Fruit fly (Drosophila melanogaster) whole organism, adult: Measurements from ENCODE around the gene Ada3.

Source experiments
- CG11617 ChIP-seq: fragments of 200-800 bp; sonication (Bioruptor generic); optimal IDR thresholded peaks from 2 replicates; lab custom pipeline; 2017; ENCODE audit warnings: mild to moderate bottlenecking, missing biosample characterization, missing genetic modification reagents, missing genetic modification characterization
- CG12768 ChIP-seq: fragments of 200-800 bp; sonication (Bioruptor generic); optimal IDR thresholded peaks from 2 replicates; lab custom pipeline; 2017; ENCODE audit warnings: missing biosample characterization, missing genetic modification characterization, mild to moderate bottlenecking, moderate library complexity, missing genetic modification reagents
- CG14711 ChIP-seq: fragments of 200-800 bp; sonication (Bioruptor generic); optimal IDR thresholded peaks from 2 replicates; lab custom pipeline; 2018; ENCODE audit warnings: missing biosample characterization, mild to moderate bottlenecking, missing genetic modification characterization, moderate library complexity
- CG1620 ChIP-seq: fragments of 200-800 bp; sonication (Bioruptor generic); optimal IDR thresholded peaks from 2 replicates; lab custom pipeline; 2016; ENCODE audit warnings: missing biosample characterization, missing genetic modification characterization
- CG33017 ChIP-seq: fragments of 200-800 bp; sonication (Bioruptor generic); optimal IDR thresholded peaks from 2 replicates; lab custom pipeline; 2018; ENCODE audit warnings: missing biosample characterization, mild to moderate bottlenecking, missing genetic modification characterization, moderate library complexity
- CG5204 ChIP-seq: fragments of 200-800 bp; sonication (Bioruptor generic); optimal IDR thresholded peaks from 2 replicates; lab custom pipeline; 2016; ENCODE audit warnings: missing biosample characterization, missing genetic modification characterization
- CG7045 ChIP-seq: fragments of 200-800 bp; sonication (Bioruptor generic); optimal IDR thresholded peaks from 2 replicates; lab custom pipeline; 2017; ENCODE audit warnings: missing biosample characterization, mild to moderate bottlenecking, missing genetic modification characterization
- CG7101 ChIP-seq: fragments of 200-800 bp; sonication (Bioruptor generic); optimal IDR thresholded peaks from 2 replicates; lab custom pipeline; 2018; ENCODE audit warnings: missing biosample characterization, mild to moderate bottlenecking, missing genetic modification characterization, moderate library complexity
- Clk ChIP-seq: fragments of 200-800 bp; sonication (Bioruptor generic); optimal IDR thresholded peaks from 2 replicates; lab custom pipeline; 2017; ENCODE audit warnings: missing biosample characterization, missing genetic modification characterization
- Crg-1 ChIP-seq: fragments of 200-800 bp; sonication (Bioruptor generic); optimal IDR thresholded peaks from 2 replicates; lab custom pipeline; 2016; ENCODE audit warnings: missing biosample characterization, missing genetic modification characterization
- Hr96 ChIP-seq: fragments of 200-800 bp; sonication (Bioruptor generic); optimal IDR thresholded peaks from 2 replicates; lab custom pipeline; 2016; ENCODE audit warnings: missing biosample characterization, missing genetic modification characterization
- Mnt ChIP-seq: fragments of 200-800 bp; sonication (Bioruptor generic); optimal IDR thresholded peaks from 2 replicates; lab custom pipeline; 2016; ENCODE audit warnings: missing biosample characterization, mild to moderate bottlenecking, missing genetic modification characterization
- bab1 ChIP-seq: fragments of 200-800 bp; sonication (Bioruptor generic); optimal IDR thresholded peaks from 3 replicates; lab custom pipeline; 2019; ENCODE audit warnings: missing biosample characterization, mild to moderate bottlenecking, missing genetic modification characterization, moderate library complexity
- cic ChIP-seq: fragments of 200-800 bp; sonication (Bioruptor generic); optimal IDR thresholded peaks from 2 replicates; lab custom pipeline; 2017; ENCODE audit warnings: missing biosample characterization, mild to moderate bottlenecking, missing genetic modification characterization, moderate library complexity
- cnc ChIP-seq, 2 experiments: fragments of >200 bp; optimal IDR thresholded peaks; 2 replicates each; lab custom pipeline; 2017
- kay ChIP-seq: fragments of 200-800 bp; sonication (Bioruptor generic); peaks from one replicate; lab custom pipeline; 2016; ENCODE audit warnings: missing biosample characterization, missing genetic modification characterization, borderline replicate concordance
- ovo ChIP-seq: fragments of 200-800 bp; sonication (Bioruptor generic); optimal IDR thresholded peaks from 2 replicates; lab custom pipeline; 2016; ENCODE audit warnings: missing biosample characterization, missing genetic modification characterization
- pad ChIP-seq: fragments of 200-800 bp; sonication (Bioruptor generic); optimal IDR thresholded peaks from 3 replicates; lab custom pipeline; 2017; ENCODE audit warnings: missing biosample characterization, missing genetic modification characterization, mild to moderate bottlenecking, moderate library complexity, missing genetic modification reagents
- tj ChIP-seq: fragments of 200-800 bp; sonication (Bioruptor generic); optimal IDR thresholded peaks from 3 replicates; lab custom pipeline; 2017; ENCODE audit warnings: missing biosample characterization, mild to moderate bottlenecking, missing genetic modification characterization, moderate library complexity
- toe ChIP-seq: fragments of 200-800 bp; sonication (Bioruptor generic); optimal IDR thresholded peaks from 2 replicates; lab custom pipeline; 2016; ENCODE audit warnings: missing biosample characterization, missing genetic modification characterization

The Ada3 gene

DNA sequence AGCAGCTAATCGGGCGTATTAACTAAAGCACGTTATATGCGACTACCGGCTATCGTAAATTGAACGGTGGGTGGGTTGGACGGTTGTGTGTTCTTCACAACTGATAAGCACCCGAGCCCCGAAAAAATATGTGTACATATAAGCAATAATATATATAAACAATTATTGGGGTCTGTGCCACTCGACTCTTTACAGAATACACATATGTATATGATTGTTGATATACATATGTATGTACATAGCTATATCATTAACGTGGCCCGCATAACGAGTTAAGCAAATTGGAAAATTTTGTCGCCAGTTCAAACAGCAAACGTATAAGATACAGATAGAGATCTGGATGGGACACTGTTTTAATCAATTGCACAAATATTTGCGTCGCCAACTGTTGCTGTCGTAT is 2.9 kb upstream of the Ada3 start:
- TF ChIP-seq CG1620, result no peak
- TF ChIP-seq Mnt, result no peak
- TF ChIP-seq CG33017 (tag; lab: Kevin White, UChicago), result no peak
- TF ChIP-seq CG7101 (tag; lab: Kevin White, UChicago), result no peak
- TF ChIP-seq Crg-1 (GFP tag; lab: Kevin White, UChicago), result no peak
- TF ChIP-seq Clk (GFP tag; lab: Kevin White, UChicago), result no peak
- no peak for TF ChIP-seq tj (GFP tag; lab: Kevin White, UChicago)
- no peak for TF ChIP-seq cic

DNA sequence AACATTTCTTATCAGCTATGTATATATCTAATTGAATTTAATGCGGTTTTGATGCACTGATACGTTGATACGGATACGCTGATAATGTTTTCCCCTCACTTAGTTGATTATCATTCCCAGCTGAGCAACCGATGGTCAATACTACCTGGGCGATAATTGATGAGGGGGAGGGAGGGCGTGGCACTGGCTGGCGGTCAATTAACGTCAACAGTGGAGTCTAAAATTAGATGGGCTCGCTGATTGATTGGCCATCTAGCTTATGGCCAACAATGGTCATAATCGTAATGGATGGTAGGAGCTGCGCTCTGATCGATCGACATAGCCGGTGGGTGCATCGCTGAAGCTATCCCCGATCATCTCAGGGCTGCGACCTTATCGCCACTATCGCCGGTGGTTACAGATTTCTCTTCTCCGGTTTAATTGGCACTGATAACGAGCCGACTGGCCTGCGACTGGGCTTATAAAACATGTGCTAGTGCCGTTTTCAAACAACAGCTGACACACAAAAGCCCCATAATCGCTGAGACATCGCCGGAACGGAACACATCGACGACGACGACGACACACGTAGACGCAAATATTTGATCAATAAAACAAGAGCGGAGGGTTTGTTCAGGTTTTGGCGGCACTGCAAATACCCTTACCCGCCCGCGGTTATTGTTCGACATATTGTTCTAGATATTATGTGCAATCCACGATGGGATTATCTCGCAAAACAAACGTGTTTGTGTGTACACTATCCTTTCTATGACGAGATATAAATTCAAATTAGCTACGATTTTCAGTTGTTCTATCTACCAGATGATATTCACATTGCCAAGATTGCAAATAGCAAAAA is 1.8 kb upstream of the Ada3 start:
- TF ChIP-seq tj (GFP tag; lab: Kevin White, UChicago) (peak; percentile 7), bab1 (GFP tag; lab: Kevin White, UChicago) (peak; percentile 11), CG5204 (GFP tag; lab: Kevin White, UChicago) (no peak), CG12768 (GFP tag; lab: Kevin White, UChicago) (no peak), CG7101 (tag; lab: Kevin White, UChicago) (peak; percentile 37), Hr96 (GFP tag; lab: Kevin White, UChicago) (no peak), Mnt (peak; percentile 57), cic (peak; percentile 1), CG11617 (GFP tag; lab: Kevin White, UChicago) (peak; percentile 22)

DNA sequence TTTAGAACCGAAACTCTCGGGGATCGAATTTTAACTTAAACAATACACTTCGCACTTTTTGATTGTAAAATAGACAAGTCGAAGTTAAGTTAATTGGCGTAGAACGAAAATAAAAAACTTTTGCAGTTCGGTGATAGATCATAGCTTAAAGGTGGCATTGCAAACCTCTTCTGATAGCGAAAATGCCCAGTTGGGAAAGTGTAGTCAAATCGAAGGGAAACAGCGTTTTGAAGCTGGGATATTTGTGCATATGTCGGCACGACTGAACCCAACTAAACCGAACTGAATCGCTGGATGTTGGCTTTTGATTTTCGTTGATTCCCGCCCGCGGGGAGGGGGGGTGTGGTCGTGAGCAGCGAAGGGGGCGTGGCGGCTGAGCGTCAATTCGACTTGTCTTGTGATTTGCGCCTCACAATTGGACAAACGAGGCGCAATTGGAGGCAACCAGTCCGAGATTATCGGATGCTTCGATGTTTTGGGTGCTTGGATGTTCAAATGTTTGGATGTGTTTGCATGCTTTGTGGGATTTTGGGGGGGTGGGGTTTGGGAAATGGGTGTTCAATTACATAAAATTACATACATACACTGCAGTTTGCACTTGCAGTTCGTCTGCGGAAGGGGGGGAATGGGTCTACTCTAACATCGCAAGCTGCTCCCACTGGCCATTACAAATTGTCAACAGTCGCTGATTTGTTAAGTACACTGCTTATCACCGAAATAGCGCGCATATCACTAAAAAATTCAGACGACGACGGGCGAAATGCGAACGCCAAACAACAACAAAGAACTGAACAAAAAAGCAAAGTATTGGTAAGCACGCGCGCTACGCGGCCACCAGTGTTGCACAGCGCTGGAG is 719 bp upstream of the Ada3 start:
- TF ChIP-seq tj (GFP tag; lab: Kevin White, UChicago) (peak; percentile 46), Crg-1 (GFP tag; lab: Kevin White, UChicago) (no peak)

- TF ChIP-seq Hr96 (GFP tag; lab: Kevin White, UChicago), result no peak
- TF ChIP-seq Mnt, result no peak
- TF ChIP-seq toe (GFP tag; lab: Kevin White, UChicago), result no peak
- TF ChIP-seq Crg-1 (GFP tag; lab: Kevin White, UChicago), result no peak
- no peak for TF ChIP-seq cnc (optimal IDR thresholded peaks at IDR 0.05; lab: Kevin White, UChicago)
- TF ChIP-seq CG1620, result no peak
- TF ChIP-seq kay, result no peak
- TF ChIP-seq cic, result no peak
- no peak for TF ChIP-seq CG5204 (GFP tag; lab: Kevin White, UChicago)
Measured at dm6 chrX:18088432-18088831, 2.9 kb downstream of the Ada3 start, which contains the start of gene CG7536. TSS of gene CG7536 (minus strand) at chrX:18088532.

DNA sequence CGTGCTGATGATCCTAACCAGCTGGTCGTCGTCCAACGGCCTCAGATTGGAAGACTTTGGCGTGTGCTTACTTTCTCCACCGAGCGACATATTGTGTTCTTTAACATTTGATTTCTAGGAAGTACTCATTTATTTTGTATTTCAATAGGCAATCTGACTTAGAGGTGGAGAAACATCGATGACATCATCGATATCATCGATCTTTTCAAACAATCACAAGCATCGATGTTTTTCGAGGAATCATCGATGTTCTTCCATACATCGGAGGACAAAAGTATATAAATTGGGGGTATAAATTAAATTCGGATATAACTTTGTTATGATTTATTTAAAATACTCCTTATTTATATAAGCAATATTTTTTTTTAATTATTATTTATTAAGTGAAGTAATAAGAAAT is 4.8 kb downstream of the Ada3 start, which contains the start of gene Swt1:
TSS of gene Swt1 (minus strand) at position 177 of the 400 bp plus-strand sequence.
- TF ChIP-seq CG11617 (GFP tag; lab: Kevin White, UChicago) (no peak), pad (no peak), kay (no peak), CG33017 (tag; lab: Kevin White, UChicago) (no peak), CG7045 (GFP tag; lab: Kevin White, UChicago) (no peak), CG12768 (GFP tag; lab: Kevin White, UChicago) (no peak), CG14711 (tag; lab: Kevin White, UChicago) (no peak), Clk (GFP tag; lab: Kevin White, UChicago) (no peak)

dm6 chrX:18091159-18091676 is 5.7 kb downstream of the Ada3 start, which contains the start of gene scu:
TSS of gene scu (plus strand) at chrX:18091259.
- TF ChIP-seq CG33017 (tag; lab: Kevin White, UChicago) (peak; percentile 14), pad (peak; percentile 25), CG5204 (GFP tag; lab: Kevin White, UChicago) (no peak), CG7101 (tag; lab: Kevin White, UChicago) (peak; percentile 43), CG7045 (GFP tag; lab: Kevin White, UChicago) (no peak), Clk (GFP tag; lab: Kevin White, UChicago) (no peak), cnc (optimal IDR thresholded peaks at IDR 0.05; lab: Kevin White, UChicago) (no peak), CG12768 (GFP tag; lab: Kevin White, UChicago) (peak; percentile 89), Mnt (peak; percentile 80), toe (GFP tag; lab: Kevin White, UChicago) (peak; percentile 39), bab1 (GFP tag; lab: Kevin White, UChicago) (peak; percentile 63), kay (peak; percentile 83), ovo (GFP tag; lab: Kevin White, UChicago) (peak; percentile 36), CG14711 (tag; lab: Kevin White, UChicago) (no peak), CG11617 (GFP tag; lab: Kevin White, UChicago) (peak; percentile 52), Hr96 (GFP tag; lab: Kevin White, UChicago) (peak; percentile 75), Crg-1 (GFP tag; lab: Kevin White, UChicago) (no peak), cic (peak; percentile 18), tj (GFP tag; lab: Kevin White, UChicago) (peak; percentile 56), CG1620 (peak; percentile 24)
